Worm (Caenorhabditis elegans) whole organism, mixed stage, embryonic: ENCODE data around the gene memi-3.

Experiments used
- M03D4.4 ChIP-seq: sonication (generic microtip); optimal IDR thresholded peaks from 2 replicates; lab custom pipeline; 2017; ENCODE audit warnings: mild to moderate bottlenecking, missing genetic modification characterization, missing compliant biosample characterization
- elt-3 ChIP-seq: fragments of 150-350 bp; optimal IDR thresholded peaks from 2 replicates; lab custom pipeline; 2014; ENCODE audit warnings: missing biosample characterization, missing genetic modification characterization
- hlh-1 ChIP-seq: fragments of 150-350 bp; optimal IDR thresholded peaks from 2 replicates; lab custom pipeline; 2014; ENCODE audit warnings: missing biosample characterization, missing genetic modification reagents, missing genetic modification characterization
- lin-32 ChIP-seq: fragments of 200-800 bp; sonication (Bioruptor generic); optimal IDR thresholded peaks from 2 replicates; lab custom pipeline; 2018; ENCODE audit warnings: mild to moderate bottlenecking, missing genetic modification characterization, missing compliant biosample characterization
- nhr-237 ChIP-seq: fragments of 150-350 bp; optimal IDR thresholded peaks from 2 replicates; lab custom pipeline; 2014; ENCODE audit warnings: missing biosample characterization, missing genetic modification characterization
- sptf-1 ChIP-seq: sonication (generic microtip); optimal IDR thresholded peaks from 2 replicates; lab custom pipeline; 2017; ENCODE audit warnings: mild to moderate bottlenecking, missing genetic modification characterization, moderate library complexity, missing compliant biosample characterization

- TF ChIP-seq elt-3 (tag; lab: Kevin White, UChicago) (no peak), sptf-1 (tag; lab: Kevin White, UChicago) (no peak), M03D4.4 (no peak), nhr-237 (no peak), hlh-1 (no peak), lin-32 (GFP tag; lab: Kevin White, UChicago) (no peak)
Observed at ce11 chrIV:11377439-11377838, 25.7 kb downstream of the memi-3 start.
